Worm (Caenorhabditis elegans): ENCODE data around the gene T23D5.3.
"Not testable (repeated sequence)": the region's sequence is repeated elsewhere in the genome, so short reads cannot be mapped to it uniquely, and the experiment has no call there.

ce11 chrV:15744366-15744765 is 10.9 kb upstream of the T23D5.3 start, which contains the start of gene str-19:
- not testable (repeated sequence) for TF ChIP-seq ZK337.2 (GFP tag; IDR thresholded peaks at IDR 0.05); sdz-12 (GFP tag; optimal IDR thresholded peaks at IDR 0.05); zag-1 (tag; optimal IDR thresholded peaks at IDR 0.05); tag-97 (GFP tag; IDR thresholded peaks at IDR 0.05)

All from whole organism, L4 larva.